Fruit fly (Drosophila melanogaster): ENCODE measurements around the gene Df31.

Df31 gene

DNA sequence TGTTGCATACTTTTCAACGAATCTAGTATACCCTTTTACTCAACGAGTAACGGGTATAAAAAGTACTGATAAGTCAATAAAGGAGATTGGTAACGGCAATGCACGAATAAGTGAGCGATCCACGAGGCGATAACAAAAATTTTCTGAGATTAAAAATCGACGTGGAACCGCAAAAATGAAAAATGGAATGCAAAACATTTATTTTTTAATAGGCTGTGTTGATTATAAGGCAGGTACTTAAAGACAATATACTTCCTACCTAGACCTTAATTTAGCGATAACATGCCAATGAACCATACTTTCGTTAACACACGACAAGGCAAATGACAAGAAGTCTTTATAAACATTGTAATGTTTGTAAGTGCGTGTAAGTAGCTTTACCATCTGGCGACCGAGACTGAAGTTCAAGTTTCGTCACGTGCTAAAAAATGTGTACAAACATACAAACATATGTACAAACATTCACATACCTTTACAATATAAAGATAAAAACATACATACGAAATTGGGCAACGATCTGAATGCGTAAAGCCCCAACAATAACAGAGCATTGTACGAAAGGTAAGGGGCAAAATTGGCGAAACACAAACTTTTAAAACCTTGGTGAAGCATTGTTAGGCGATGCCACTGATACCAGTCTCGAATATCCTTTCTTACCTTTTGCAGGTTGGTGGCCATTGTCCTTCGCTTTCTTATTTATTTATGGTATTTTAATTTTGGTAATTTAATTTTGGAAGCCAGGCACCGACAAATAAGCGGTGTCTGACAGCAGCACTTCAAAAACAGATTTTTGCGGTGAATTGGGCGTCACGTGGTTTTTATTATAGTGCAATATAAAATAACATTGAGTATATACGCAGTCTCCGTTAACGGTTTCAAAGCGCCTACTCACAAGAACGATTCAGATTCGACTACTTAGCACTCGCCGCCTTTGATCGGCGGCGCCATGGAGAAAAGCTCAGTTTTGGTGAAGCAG lies 6.7 kb downstream of the Df31 start:
- no peak for TF ChIP-seq CTCF (optimal IDR thresholded peaks at IDR 0.05)
- no peak for TF ChIP-seq CG8478 (optimal IDR thresholded peaks at IDR 0.05)

DNA sequence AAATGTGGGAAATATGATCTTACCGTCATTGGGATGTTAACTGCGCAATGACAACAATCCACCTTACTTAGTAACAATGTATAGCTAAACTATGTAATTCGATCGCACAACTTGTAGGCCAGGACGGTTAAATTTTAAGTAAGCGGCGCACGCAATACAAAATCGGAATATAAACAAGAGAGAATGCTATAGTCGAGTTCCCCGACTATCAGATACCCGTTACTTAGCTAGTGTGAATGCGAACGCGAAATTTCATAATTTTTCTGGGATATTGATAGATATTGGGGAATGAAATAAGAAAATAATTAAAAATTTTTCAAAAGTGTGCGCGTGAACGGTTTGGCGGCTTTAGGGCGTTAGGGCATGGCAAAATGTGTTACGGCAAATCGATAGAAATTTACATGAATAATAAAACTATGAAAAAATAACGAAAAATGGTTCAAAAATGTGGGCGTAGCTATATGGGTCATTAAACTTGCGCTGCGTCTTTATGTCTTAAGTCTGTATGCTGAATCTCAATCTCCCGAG lies 7.6 kb downstream of the Df31 start:
- no peak for TF ChIP-seq CTCF (optimal IDR thresholded peaks at IDR 0.05)
- no peak for TF ChIP-seq CG8478 (optimal IDR thresholded peaks at IDR 0.05)

DNA sequence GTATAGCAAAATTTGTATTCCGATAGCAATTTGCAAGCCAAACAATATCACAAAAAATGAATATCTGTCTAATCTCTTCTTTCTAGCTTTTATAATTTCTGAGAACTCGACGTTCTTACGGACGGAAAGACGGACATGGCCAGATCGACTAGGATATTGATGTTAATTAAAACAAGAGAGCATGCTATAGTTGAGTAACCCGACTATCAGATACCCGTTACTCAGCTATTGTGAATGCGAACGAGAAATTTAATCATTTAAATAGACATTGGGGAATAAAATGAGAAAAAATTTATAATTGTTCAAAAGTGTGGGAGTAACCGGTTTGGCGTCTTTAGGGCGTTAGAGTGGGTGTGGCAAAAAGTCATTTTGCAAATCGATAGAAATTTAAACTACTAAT lies 9.2 kb downstream of the Df31 start:
- no peak for TF ChIP-seq CG8478 (optimal IDR thresholded peaks at IDR 0.05)
- TF ChIP-seq CTCF (optimal IDR thresholded peaks at IDR 0.05): no peak

DNA sequence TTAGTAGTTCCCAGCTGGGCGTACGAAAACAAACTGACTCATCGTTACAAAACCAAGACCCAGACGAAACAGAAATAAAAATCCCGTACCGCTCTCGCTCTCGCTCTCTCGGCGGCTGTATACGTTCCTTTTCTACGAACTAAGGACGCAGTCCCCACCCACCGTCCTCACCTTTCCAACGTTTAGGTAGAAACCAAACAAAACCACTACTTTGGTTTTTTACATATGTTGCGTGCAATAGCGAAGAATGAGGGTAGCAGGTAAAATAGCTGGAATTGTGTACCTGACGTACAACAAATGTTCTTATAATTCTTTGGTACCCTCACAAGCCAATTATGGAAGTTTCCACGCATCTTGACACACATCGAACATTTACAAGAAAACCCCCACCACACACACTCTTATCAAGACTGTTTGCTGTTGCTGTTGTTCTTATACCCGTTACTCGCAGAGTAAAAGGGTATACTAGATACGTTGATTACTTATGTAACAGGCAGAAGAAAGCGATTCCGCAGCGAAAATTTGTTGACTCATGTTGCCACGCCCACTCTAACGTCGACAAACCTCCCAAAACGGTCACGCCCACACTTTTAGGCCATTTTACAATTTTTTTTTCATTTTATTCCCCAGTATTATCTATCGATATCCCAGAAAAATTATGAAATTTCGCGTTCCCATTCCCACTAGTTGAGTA lies 10.8 kb downstream of the Df31 start:
- TF ChIP-seq CTCF (optimal IDR thresholded peaks at IDR 0.05) (no peak), CG8478 (optimal IDR thresholded peaks at IDR 0.05) (no peak)

DNA sequence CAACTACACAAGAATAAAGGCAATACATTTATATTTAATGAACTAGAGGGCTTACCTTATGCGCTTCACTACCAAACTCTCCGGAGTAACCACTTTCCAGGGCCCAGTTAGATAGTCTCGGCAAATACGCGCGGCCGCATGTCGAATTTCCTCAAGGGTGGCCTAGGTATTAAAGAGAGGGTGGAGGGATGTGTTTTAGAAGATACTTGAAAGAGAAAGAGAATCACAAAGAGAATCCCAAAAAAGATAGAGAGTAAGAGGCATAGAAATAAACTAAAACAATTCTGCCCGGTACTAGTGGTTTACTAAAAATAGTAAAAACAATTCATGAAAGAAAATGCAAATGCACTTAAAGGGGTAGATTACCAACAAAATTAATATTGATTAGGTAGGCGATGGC lies 11.8 kb downstream of the Df31 start:
- no peak for TF ChIP-seq CG8478 (optimal IDR thresholded peaks at IDR 0.05)
- TF ChIP-seq CTCF (optimal IDR thresholded peaks at IDR 0.05): no peak

DNA sequence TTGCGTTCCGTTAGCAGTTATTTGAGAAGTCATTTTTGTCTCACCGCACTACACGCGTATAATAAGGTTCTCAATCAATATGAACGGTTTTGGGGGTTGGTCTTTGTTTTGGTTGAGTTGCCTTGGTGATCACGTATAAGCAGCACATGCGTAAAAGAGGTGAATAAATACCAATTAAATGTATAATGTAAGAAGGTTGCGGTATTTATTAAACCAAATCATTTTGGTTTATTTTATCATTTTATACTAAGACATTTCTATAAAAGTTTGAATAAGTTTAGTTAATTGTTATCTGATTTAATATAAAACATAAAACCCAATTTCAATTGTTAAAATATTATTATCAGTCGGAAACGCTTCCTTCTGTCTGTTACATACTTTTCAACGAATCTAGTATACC lies 40.4 kb downstream of the Df31 start, which contains the start of gene nompB:
nompB (minus strand) TSS at position 101 of the 400 bp plus-strand sequence.
- TF ChIP-seq CG8478 (optimal IDR thresholded peaks at IDR 0.05) (no peak), CTCF (optimal IDR thresholded peaks at IDR 0.05) (no peak)
